Worm (Caenorhabditis elegans): ENCODE data around the gene Y73B6BL.44.

The Y73B6BL.44 gene

DNA sequence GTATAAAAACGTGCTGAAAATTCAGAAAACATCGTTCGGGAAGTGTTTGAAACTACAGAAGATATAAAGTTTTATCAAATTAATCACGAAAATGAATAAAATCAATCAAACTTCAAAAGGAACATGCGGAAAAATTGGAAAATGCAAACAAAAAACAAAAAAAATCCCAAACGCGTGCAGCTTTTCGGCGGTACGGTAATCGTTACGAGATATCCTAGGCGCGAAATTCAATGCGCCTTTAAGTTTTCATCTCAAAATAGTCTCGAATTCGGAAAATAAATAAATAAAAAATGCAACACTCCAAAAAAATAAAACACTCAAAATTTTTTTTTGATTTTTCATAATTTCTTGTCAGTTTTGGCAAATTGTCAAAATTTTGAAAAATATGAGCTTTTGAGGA, 36.4 kb downstream of the Y73B6BL.44 start:
- no peak for TF ChIP-seq aly-1 (tag; optimal IDR thresholded peaks at IDR 0.05)
- TF ChIP-seq B0310.2 (tag; optimal IDR thresholded peaks at IDR 0.05), result no peak
- no peak for TF ChIP-seq ceh-13 (GFP tag; optimal IDR thresholded peaks at IDR 0.05)
- no peak for TF ChIP-seq tbx-11 (GFP tag; IDR thresholded peaks at IDR 0.05)
- TF ChIP-seq flt-1 (GFP tag; IDR thresholded peaks at IDR 0.05), result no peak
- TF ChIP-seq hnd-1 (tag; optimal IDR thresholded peaks at IDR 0.05), result no peak
- no peak for TF ChIP-seq ets-7 (tag; optimal IDR thresholded peaks at IDR 0.05)
- no peak for TF ChIP-seq F13C5.2 (tag; optimal IDR thresholded peaks at IDR 0.05)
- no peak for TF ChIP-seq scrt-1 (GFP tag; IDR thresholded peaks at IDR 0.05)
- TF ChIP-seq tbx-37 (GFP tag; conservative IDR thresholded peaks at IDR 0.05), result no peak
- TF ChIP-seq ama-1 (optimal IDR thresholded peaks at IDR 0.05), result no peak
- TF ChIP-seq hmbx-1 (tag; optimal IDR thresholded peaks at IDR 0.05), result no peak
- TF ChIP-seq hmg-4 (GFP tag; optimal IDR thresholded peaks at IDR 0.05), result no peak
- TF ChIP-seq ceh-36 (tag; optimal IDR thresholded peaks at IDR 0.05), result no peak
- no peak for TF ChIP-seq tra-4 (tag; optimal IDR thresholded peaks at IDR 0.05)
- no peak for TF ChIP-seq pes-1 (GFP tag; IDR thresholded peaks at IDR 0.05)

- TF ChIP-seq ama-1 (optimal IDR thresholded peaks at IDR 0.05) (no peak), ets-7 (tag; optimal IDR thresholded peaks at IDR 0.05) (no peak), pes-1 (GFP tag; IDR thresholded peaks at IDR 0.05) (no peak), F13C5.2 (tag; optimal IDR thresholded peaks at IDR 0.05) (no peak), ceh-13 (GFP tag; optimal IDR thresholded peaks at IDR 0.05) (no peak), sea-1 (GFP tag; conservative IDR thresholded peaks at IDR 0.05) (no peak), hmbx-1 (tag; optimal IDR thresholded peaks at IDR 0.05) (no peak), B0310.2 (tag; optimal IDR thresholded peaks at IDR 0.05) (no peak), ceh-36 (tag; optimal IDR thresholded peaks at IDR 0.05) (no peak), scrt-1 (GFP tag; IDR thresholded peaks at IDR 0.05) (no peak), aly-1 (tag; optimal IDR thresholded peaks at IDR 0.05) (no peak), flt-1 (GFP tag; IDR thresholded peaks at IDR 0.05) (no peak)
Observed at ce11 chrIV:6531450-6531849, 38.1 kb downstream of the Y73B6BL.44 start, which contains the start of gene C01G5.4. C01G5.4 (plus strand) TSS chrIV:6531750.

- TF ChIP-seq tbx-11 (GFP tag; IDR thresholded peaks at IDR 0.05) (no peak), ceh-36 (tag; optimal IDR thresholded peaks at IDR 0.05) (no peak), pes-1 (GFP tag; IDR thresholded peaks at IDR 0.05) (no peak), ets-7 (tag; optimal IDR thresholded peaks at IDR 0.05) (no peak), hmbx-1 (tag; optimal IDR thresholded peaks at IDR 0.05) (no peak), hnd-1 (tag; optimal IDR thresholded peaks at IDR 0.05) (no peak), ceh-13 (GFP tag; optimal IDR thresholded peaks at IDR 0.05) (no peak), aly-1 (tag; optimal IDR thresholded peaks at IDR 0.05) (no peak)
Observed at ce11 chrIV:6535908-6536307, 42.5 kb downstream of the Y73B6BL.44 start, which contains the start of gene C01G5.3. C01G5.3 (plus strand) TSS chrIV:6536208.

DNA sequence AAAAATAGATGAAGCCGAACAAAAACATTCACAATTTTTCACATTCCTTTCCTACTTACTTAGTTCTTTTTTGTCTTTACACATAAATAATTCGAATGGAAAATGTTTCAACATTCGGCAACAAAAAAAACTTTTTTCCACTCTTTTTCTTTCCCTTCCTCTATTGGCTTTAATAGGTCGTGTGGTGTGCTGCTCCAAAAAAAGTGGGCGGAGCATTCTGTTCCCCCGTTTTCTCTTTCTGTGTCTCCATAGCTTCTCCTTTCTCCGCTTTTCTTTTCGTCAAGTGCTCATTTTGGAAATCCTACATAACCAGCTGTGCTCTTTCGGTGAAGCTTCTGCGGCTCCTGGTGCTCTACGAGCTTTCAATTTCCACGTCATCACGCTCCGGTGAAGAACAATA, 48.0 kb downstream of the Y73B6BL.44 start, which contains the start of gene C01G5.25:
C01G5.25 (plus strand) TSS at position 250 of the 400 bp plus-strand sequence.
- TF ChIP-seq ceh-13 (GFP tag; optimal IDR thresholded peaks at IDR 0.05) (no peak), tra-4 (tag; optimal IDR thresholded peaks at IDR 0.05) (no peak), sea-1 (GFP tag; conservative IDR thresholded peaks at IDR 0.05) (no peak), tbx-37 (GFP tag; conservative IDR thresholded peaks at IDR 0.05) (no peak), pes-1 (GFP tag; IDR thresholded peaks at IDR 0.05) (no peak), aly-1 (tag; optimal IDR thresholded peaks at IDR 0.05) (no peak), hnd-1 (tag; optimal IDR thresholded peaks at IDR 0.05) (no peak), B0310.2 (tag; optimal IDR thresholded peaks at IDR 0.05) (no peak), hmbx-1 (tag; optimal IDR thresholded peaks at IDR 0.05) (no peak), hmg-4 (GFP tag; optimal IDR thresholded peaks at IDR 0.05) (no peak), ceh-36 (tag; optimal IDR thresholded peaks at IDR 0.05) (no peak), F13C5.2 (tag; optimal IDR thresholded peaks at IDR 0.05) (no peak)

- TF ChIP-seq B0310.2 (tag; optimal IDR thresholded peaks at IDR 0.05), result no peak
- TF ChIP-seq flt-1 (GFP tag; IDR thresholded peaks at IDR 0.05), result no peak
- TF ChIP-seq ama-1 (optimal IDR thresholded peaks at IDR 0.05), result no peak
- no peak for TF ChIP-seq hmbx-1 (tag; optimal IDR thresholded peaks at IDR 0.05)
- TF ChIP-seq tra-4 (tag; optimal IDR thresholded peaks at IDR 0.05), result no peak
- no peak for TF ChIP-seq tbx-11 (GFP tag; IDR thresholded peaks at IDR 0.05)
- no peak for TF ChIP-seq hmg-4 (GFP tag; optimal IDR thresholded peaks at IDR 0.05)
- TF ChIP-seq sea-1 (GFP tag; conservative IDR thresholded peaks at IDR 0.05), result no peak
- TF ChIP-seq pes-1 (GFP tag; IDR thresholded peaks at IDR 0.05), result no peak
- no peak for TF ChIP-seq ets-7 (tag; optimal IDR thresholded peaks at IDR 0.05)
- no peak for TF ChIP-seq ceh-13 (GFP tag; optimal IDR thresholded peaks at IDR 0.05)
- no peak for TF ChIP-seq tbx-37 (GFP tag; conservative IDR thresholded peaks at IDR 0.05)
- no peak for TF ChIP-seq aly-1 (tag; optimal IDR thresholded peaks at IDR 0.05)
- no peak for TF ChIP-seq scrt-1 (GFP tag; IDR thresholded peaks at IDR 0.05)
Observed at ce11 chrIV:6542962-6543361, 49.6 kb downstream of the Y73B6BL.44 start.
